Worm (Caenorhabditis elegans): ENCODE data around the gene F18A11.5.
"Not testable (repeated sequence)": the region's sequence is repeated elsewhere in the genome, so short reads cannot be mapped to it uniquely, and the experiment has no call there.

DNA sequence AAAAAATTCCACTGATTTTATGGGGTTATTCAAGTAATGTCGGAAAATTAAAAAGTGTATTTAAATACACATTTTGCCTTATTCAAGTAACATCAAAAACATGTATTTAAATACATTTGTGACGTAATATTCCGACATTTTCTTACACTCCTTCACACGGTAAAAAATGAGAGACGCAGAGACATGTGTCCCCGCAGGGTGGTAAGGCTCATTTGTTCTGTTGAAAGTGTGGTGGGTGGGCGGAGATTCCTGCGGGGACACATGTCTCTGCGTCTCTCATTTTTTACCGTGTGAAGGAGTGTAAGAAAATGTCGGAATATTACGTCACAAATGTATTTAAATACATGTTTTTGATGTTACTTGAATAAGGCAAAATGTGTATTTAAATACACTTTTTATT is 2.3 kb upstream of the F18A11.5 start:
- TF ChIP-seq pha-4 (tag; optimal IDR thresholded peaks at IDR 0.05); nhr-237 (tag; optimal IDR thresholded peaks at IDR 0.05); snpc-4 (tag; optimal IDR thresholded peaks at IDR 0.05); nhr-28 (tag; optimal IDR thresholded peaks at IDR 0.05); ztf-11 (tag; optimal IDR thresholded peaks at IDR 0.05); sptf-1 (tag; optimal IDR thresholded peaks at IDR 0.05); nhr-12 (tag; optimal IDR thresholded peaks at IDR 0.05); unc-62 (GFP tag; optimal IDR thresholded peaks at IDR 0.05): not testable (repeated sequence)
- peak; percentile 2 for TF ChIP-seq lsy-2 (tag; optimal IDR thresholded peaks at IDR 0.05)

All from whole organism, mixed stage, embryonic.